Fruit fly (Drosophila melanogaster): ENCODE results near the gene Eig71Ee.

DNA sequence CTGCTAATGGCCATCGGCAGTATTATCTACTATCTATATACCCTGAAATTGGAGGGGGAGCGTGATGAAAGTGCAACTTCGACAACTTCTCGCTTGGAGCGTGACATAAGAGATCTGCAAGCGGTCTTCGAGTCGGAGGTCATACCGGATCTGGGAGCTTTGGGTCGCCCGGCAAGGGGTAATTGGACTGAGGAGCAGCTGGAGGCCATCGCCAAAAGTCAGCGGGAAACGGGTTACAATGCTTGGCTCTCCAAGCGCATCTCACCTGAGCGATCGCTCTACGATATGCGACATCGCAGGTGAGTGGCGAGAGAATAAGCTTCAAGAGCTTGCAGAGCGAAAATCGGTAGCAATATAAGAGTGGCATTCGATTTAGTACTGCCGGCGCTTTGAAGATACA, 28.2 kb upstream of the Eig71Ee start:
- TF ChIP-seq CG15710 (tag; optimal IDR thresholded peaks at IDR 0.05), result no peak
- no peak for TF ChIP-seq CG32121 (GFP tag; IDR thresholded peaks at IDR 0.05)
- TF ChIP-seq gl (tag; optimal IDR thresholded peaks at IDR 0.05), result no peak
- TF ChIP-seq EcR (GFP tag; optimal IDR thresholded peaks at IDR 0.05), result no peak
- no peak for TF ChIP-seq CG8301 (tag; optimal IDR thresholded peaks at IDR 0.05)
- TF ChIP-seq Ets98B (GFP tag; IDR thresholded peaks at IDR 0.05), result no peak
- no peak for TF ChIP-seq rn (GFP tag; IDR thresholded peaks at IDR 0.05)
- TF ChIP-seq CG17806 (tag; optimal IDR thresholded peaks at IDR 0.05), result no peak
- TF ChIP-seq CG13204 (GFP tag; optimal IDR thresholded peaks at IDR 0.05), result peak; percentile 51
- no peak for TF ChIP-seq fd96Ca (GFP tag; IDR thresholded peaks at IDR 0.05)
- no peak for TF ChIP-seq Pif1A (GFP tag; optimal IDR thresholded peaks at IDR 0.05)
